Worm (Caenorhabditis elegans) whole organism, L4 larva: ENCODE measurements around the gene tsct-1.

Experiments
- dpl-1 ChIP-seq: fragments of 150-350 bp; optimal IDR thresholded peaks from 2 replicates; lab custom pipeline; 2014; ENCODE audit warnings: missing biosample characterization, missing genetic modification reagents, missing genetic modification characterization
- lin-15B ChIP-seq: fragments of 150-350 bp; sonication (generic microtip); optimal IDR thresholded peaks from 3 replicates; lab custom pipeline; 2014; ENCODE audit warnings: missing biosample characterization, missing genetic modification characterization
- lin-39 ChIP-seq: fragments of 150-350 bp; optimal IDR thresholded peaks from 2 replicates; lab custom pipeline; 2014; ENCODE audit warnings: missing biosample characterization, missing genetic modification reagents, missing genetic modification characterization
- tag-97 ChIP-seq: fragments of 200-800 bp; sonication (Bioruptor generic); IDR thresholded peaks from 2 replicates; pipeline ENCODE4 v1.3.6; 2022; ENCODE audit warnings: missing genetic modification characterization, missing compliant biosample characterization

ce11 chrX:12393786-12394308, 40.0 kb upstream of the tsct-1 start, which contains the start of gene F17E5.2:
- TF ChIP-seq lin-39 (tag; lab: Kevin White, UChicago) (no peak), tag-97 (GFP tag; lab: Robert Waterston, UW) (no peak), lin-15B (no peak), dpl-1 (GFP tag; lab: Kevin White, UChicago) (peak; percentile 85)
